Fruit fly (Drosophila melanogaster) whole organism, embryonic: ENCODE measurements around the gene CG31388.

Source experiments
- Asciz ChIP-seq: fragments of 200-800 bp; sonication (Bioruptor generic); optimal IDR thresholded peaks from 2 replicates; lab custom pipeline; 2017; ENCODE audit warnings: missing biosample characterization, mild to moderate bottlenecking, missing genetic modification characterization, missing genetic modification reagents
- BtbVII ChIP-seq: fragments of 200-800 bp; sonication (Bioruptor generic); optimal IDR thresholded peaks from 3 replicates; lab custom pipeline; 2017; ENCODE audit warnings: missing biosample characterization, mild to moderate bottlenecking, missing genetic modification characterization
- CG10209 ChIP-seq: fragments of 200-800 bp; sonication (Bioruptor generic); optimal IDR thresholded peaks from 3 replicates; lab custom pipeline; 2017; ENCODE audit warnings: missing biosample characterization, mild to moderate bottlenecking, missing genetic modification characterization, missing genetic modification reagents
- CG10462 ChIP-seq: fragments of 200-800 bp; sonication (Bioruptor generic); optimal IDR thresholded peaks from 2 replicates; lab custom pipeline; 2016; ENCODE audit warnings: missing biosample characterization, missing genetic modification characterization
- CG11560 ChIP-seq: fragments of 200-800 bp; sonication (Bioruptor generic); IDR thresholded peaks from 3 replicates; pipeline ENCODE4 v1.3.6; 2022; ENCODE audit warnings: missing biosample characterization, missing genetic modification characterization
- CG14050 ChIP-seq: fragments of 200-800 bp; sonication (Bioruptor generic); IDR thresholded peaks from 3 replicates; pipeline ENCODE4 v1.3.6; 2022; ENCODE audit warnings: missing biosample characterization, missing genetic modification characterization
- CG1647 ChIP-seq: fragments of 200-800 bp; sonication (Bioruptor generic); optimal IDR thresholded peaks from 3 replicates; lab custom pipeline; 2016; ENCODE audit warnings: missing biosample characterization, missing genetic modification characterization
- CG17359 ChIP-seq: fragments of 200-800 bp; sonication (Bioruptor generic); optimal IDR thresholded peaks from 3 replicates; lab custom pipeline; 2018; ENCODE audit warnings: missing biosample characterization, mild to moderate bottlenecking, missing genetic modification characterization, moderate library complexity
- CG17385 ChIP-seq: fragments of 200-800 bp; sonication (Bioruptor generic); optimal IDR thresholded peaks from 3 replicates; lab custom pipeline; 2018; ENCODE audit warnings: missing biosample characterization, mild to moderate bottlenecking, missing genetic modification characterization
- CG17612 ChIP-seq: fragments of 200-800 bp; sonication (Bioruptor generic); IDR thresholded peaks from 2 replicates; pipeline ENCODE4 v1.3.6; 2022; ENCODE audit warnings: missing biosample characterization, missing genetic modification characterization
- CG18764 ChIP-seq: fragments of 200-800 bp; sonication (Bioruptor generic); optimal IDR thresholded peaks from 3 replicates; lab custom pipeline; 2016; ENCODE audit warnings: missing biosample characterization, missing genetic modification characterization
- CG30403 ChIP-seq: fragments of 200-800 bp; sonication (Bioruptor generic); optimal IDR thresholded peaks from 3 replicates; lab custom pipeline; 2016; ENCODE audit warnings: missing biosample characterization, missing genetic modification characterization
- CG31224 ChIP-seq: fragments of 200-800 bp; sonication (Bioruptor generic); IDR thresholded peaks from 2 replicates; pipeline ENCODE4 v1.3.6; 2022; ENCODE audit warnings: missing biosample characterization, missing genetic modification characterization
- CG4282 ChIP-seq: fragments of 200-800 bp; sonication (Bioruptor generic); optimal IDR thresholded peaks from 2 replicates; lab custom pipeline; 2016; ENCODE audit warnings: missing biosample characterization, missing genetic modification characterization
- CG4854 ChIP-seq: fragments of 200-800 bp; sonication (Bioruptor generic); optimal IDR thresholded peaks from 2 replicates; lab custom pipeline; 2016; ENCODE audit warnings: missing biosample characterization, missing genetic modification characterization, inconsistent platforms
- CG6654 ChIP-seq: fragments of 200-800 bp; sonication (Bioruptor generic); optimal IDR thresholded peaks from 2 replicates; lab custom pipeline; 2017; ENCODE audit warnings: missing biosample characterization, mild to moderate bottlenecking, missing genetic modification characterization
- CG7745 ChIP-seq: fragments of 200-800 bp; sonication (Bioruptor generic); optimal IDR thresholded peaks from 2 replicates; lab custom pipeline; 2018; ENCODE audit warnings: missing biosample characterization, mild to moderate bottlenecking, missing genetic modification characterization, moderate library complexity
- CG7928 ChIP-seq: fragments of 200-800 bp; sonication (Bioruptor generic); optimal IDR thresholded peaks from 2 replicates; lab custom pipeline; 2017; ENCODE audit warnings: missing biosample characterization, mild to moderate bottlenecking, missing genetic modification characterization
- CG8478 ChIP-seq: fragments of >200 bp; optimal IDR thresholded peaks from 2 replicates; lab custom pipeline; 2018
- CG9727 ChIP-seq: fragments of 200-800 bp; sonication (Bioruptor generic); optimal IDR thresholded peaks from 3 replicates; lab custom pipeline; 2017; ENCODE audit warnings: missing biosample characterization, mild to moderate bottlenecking, missing genetic modification characterization
- CG9932 ChIP-seq: fragments of 200-800 bp; sonication (Bioruptor generic); IDR thresholded peaks from 2 replicates; pipeline ENCODE4 v1.3.6; 2022; ENCODE audit warnings: missing biosample characterization, missing genetic modification characterization
- Chrac-16 ChIP-seq: fragments of 200-800 bp; sonication (Bioruptor generic); optimal IDR thresholded peaks from 3 replicates; lab custom pipeline; 2016; ENCODE audit warnings: missing biosample characterization, missing genetic modification characterization
- CoRest ChIP-seq: fragments of 200-800 bp; sonication (Bioruptor generic); optimal IDR thresholded peaks from 3 replicates; lab custom pipeline; 2018; ENCODE audit warnings: missing biosample characterization, mild to moderate bottlenecking, missing genetic modification characterization, moderate library complexity
- Deaf1 ChIP-seq: fragments of 200-800 bp; optimal IDR thresholded peaks from 3 replicates; lab custom pipeline; 2019; ENCODE audit warnings: missing biosample characterization, mild to moderate bottlenecking, missing genetic modification characterization, moderate library complexity
- Dfd ChIP-seq, 2 experiments: fragments of >200 bp; optimal IDR thresholded peaks; 2 replicates each; lab custom pipeline; 2017; ENCODE audit warnings: missing biosample characterization in 2 of 2, missing genetic modification characterization in 2 of 2
- Dip2 ChIP-seq: fragments of 200-800 bp; sonication (Bioruptor generic); IDR thresholded peaks from 2 replicates; pipeline ENCODE4 v1.3.6; 2022; ENCODE audit warnings: missing biosample characterization, missing genetic modification characterization
- Ets97D ChIP-seq: fragments of 200-800 bp; sonication (Bioruptor generic); optimal IDR thresholded peaks from 3 replicates; lab custom pipeline; 2016; ENCODE audit warnings: missing biosample characterization, missing genetic modification characterization
- HmgD ChIP-seq: fragments of 200-800 bp; sonication (Bioruptor generic); optimal IDR thresholded peaks from 3 replicates; lab custom pipeline; 2016; ENCODE audit warnings: missing biosample characterization, missing genetic modification characterization
- Hsf ChIP-seq: fragments of 200-800 bp; sonication (Bioruptor generic); optimal IDR thresholded peaks from 3 replicates; lab custom pipeline; 2016; ENCODE audit warnings: missing biosample characterization, missing genetic modification characterization
- Neu2 ChIP-seq: fragments of 200-800 bp; sonication (Bioruptor generic); optimal IDR thresholded peaks from 3 replicates; lab custom pipeline; 2016; ENCODE audit warnings: missing biosample characterization, missing genetic modification characterization, borderline replicate concordance
- ab ChIP-seq: fragments of 200-800 bp; sonication (Bioruptor generic); optimal IDR thresholded peaks from 2 replicates; lab custom pipeline; 2016; ENCODE audit warnings: missing biosample characterization, missing genetic modification characterization
- bab2 ChIP-seq: fragments of 200-800 bp; sonication (Bioruptor generic); optimal IDR thresholded peaks from 2 replicates; lab custom pipeline; 2016; ENCODE audit warnings: missing biosample characterization, missing genetic modification characterization
- cad ChIP-seq: fragments of >200 bp; optimal IDR thresholded peaks from 2 replicates; lab custom pipeline; 2017; ENCODE audit warnings: missing biosample characterization, missing genetic modification characterization
- cg ChIP-seq: fragments of 200-800 bp; sonication (Bioruptor generic); optimal IDR thresholded peaks from 3 replicates; lab custom pipeline; 2019; ENCODE audit warnings: missing biosample characterization, mild to moderate bottlenecking, missing genetic modification characterization, moderate library complexity
- chn ChIP-seq: fragments of 200-800 bp; sonication (Bioruptor generic); optimal IDR thresholded peaks from 2 replicates; lab custom pipeline; 2016; ENCODE audit warnings: missing biosample characterization, missing genetic modification characterization
- fd3F ChIP-seq: fragments of 200-800 bp; sonication (Bioruptor generic); optimal IDR thresholded peaks from 2 replicates; lab custom pipeline; 2018; ENCODE audit warnings: missing biosample characterization, mild to moderate bottlenecking, missing genetic modification characterization, moderate library complexity
- fd64A ChIP-seq: fragments of 200-800 bp; sonication (Bioruptor generic); optimal IDR thresholded peaks from 3 replicates; lab custom pipeline; 2018; ENCODE audit warnings: missing biosample characterization, mild to moderate bottlenecking, missing genetic modification characterization
- knrl ChIP-seq: fragments of 200-800 bp; sonication (Bioruptor generic); IDR thresholded peaks from 3 replicates; pipeline ENCODE4 v1.3.6; 2022; ENCODE audit warnings: missing biosample characterization, missing genetic modification characterization; ENCODE audit not compliant: partially characterized antibody
- lab ChIP-seq: fragments of 200-800 bp; sonication (Bioruptor generic); optimal IDR thresholded peaks from 3 replicates; lab custom pipeline; 2017; ENCODE audit warnings: missing biosample characterization, missing genetic modification characterization, mild to moderate bottlenecking, moderate library complexity, missing genetic modification reagents
- luna ChIP-seq: fragments of 200-800 bp; sonication (Bioruptor generic); optimal IDR thresholded peaks from 2 replicates; lab custom pipeline; 2016; ENCODE audit warnings: missing biosample characterization, missing genetic modification characterization
- maf-S ChIP-seq: fragments of 200-800 bp; sonication (Bioruptor generic); optimal IDR thresholded peaks from 2 replicates; lab custom pipeline; 2016; ENCODE audit warnings: missing biosample characterization, missing genetic modification characterization
- mirr ChIP-seq: fragments of 200-800 bp; sonication (Bioruptor generic); optimal IDR thresholded peaks from 3 replicates; lab custom pipeline; 2018; ENCODE audit warnings: missing biosample characterization, mild to moderate bottlenecking, missing genetic modification characterization
- mld ChIP-seq: fragments of 200-800 bp; sonication (Bioruptor generic); IDR thresholded peaks from 3 replicates; pipeline ENCODE4 v1.3.6; 2022; ENCODE audit warnings: missing biosample characterization, missing genetic modification characterization; ENCODE audit not compliant: partially characterized antibody
- nmo ChIP-seq: fragments of 200-800 bp; sonication (Bioruptor generic); optimal IDR thresholded peaks from 2 replicates; lab custom pipeline; 2018; ENCODE audit warnings: missing biosample characterization, mild to moderate bottlenecking, missing genetic modification characterization, moderate library complexity
- pum ChIP-seq: fragments of 200-800 bp; sonication (Bioruptor generic); optimal IDR thresholded peaks from 2 replicates; lab custom pipeline; 2016; ENCODE audit warnings: missing biosample characterization, missing genetic modification characterization
- rib ChIP-seq: fragments of 200-800 bp; sonication (Bioruptor generic); IDR thresholded peaks from 2 replicates; pipeline ENCODE4 v1.3.6; 2022; ENCODE audit warnings: missing biosample characterization, missing genetic modification characterization
- sim ChIP-seq: fragments of 200-800 bp; sonication (Bioruptor generic); IDR thresholded peaks from 2 replicates; pipeline ENCODE4 v1.3.6; 2022; ENCODE audit warnings: missing biosample characterization, missing genetic modification characterization
- slou ChIP-seq: fragments of 200-800 bp; sonication (Bioruptor generic); optimal IDR thresholded peaks from 3 replicates; lab custom pipeline; 2016; ENCODE audit warnings: missing biosample characterization, missing genetic modification characterization
- sr ChIP-seq: fragments of 200-800 bp; sonication (Bioruptor generic); IDR thresholded peaks from 3 replicates; pipeline ENCODE4 v1.3.6; 2022; ENCODE audit warnings: missing biosample characterization, missing genetic modification characterization
- zf30C ChIP-seq: fragments of 200-800 bp; sonication (Bioruptor generic); optimal IDR thresholded peaks from 3 replicates; lab custom pipeline; 2018; ENCODE audit warnings: missing biosample characterization, mild to moderate bottlenecking, missing genetic modification characterization

CG31388 gene

DNA sequence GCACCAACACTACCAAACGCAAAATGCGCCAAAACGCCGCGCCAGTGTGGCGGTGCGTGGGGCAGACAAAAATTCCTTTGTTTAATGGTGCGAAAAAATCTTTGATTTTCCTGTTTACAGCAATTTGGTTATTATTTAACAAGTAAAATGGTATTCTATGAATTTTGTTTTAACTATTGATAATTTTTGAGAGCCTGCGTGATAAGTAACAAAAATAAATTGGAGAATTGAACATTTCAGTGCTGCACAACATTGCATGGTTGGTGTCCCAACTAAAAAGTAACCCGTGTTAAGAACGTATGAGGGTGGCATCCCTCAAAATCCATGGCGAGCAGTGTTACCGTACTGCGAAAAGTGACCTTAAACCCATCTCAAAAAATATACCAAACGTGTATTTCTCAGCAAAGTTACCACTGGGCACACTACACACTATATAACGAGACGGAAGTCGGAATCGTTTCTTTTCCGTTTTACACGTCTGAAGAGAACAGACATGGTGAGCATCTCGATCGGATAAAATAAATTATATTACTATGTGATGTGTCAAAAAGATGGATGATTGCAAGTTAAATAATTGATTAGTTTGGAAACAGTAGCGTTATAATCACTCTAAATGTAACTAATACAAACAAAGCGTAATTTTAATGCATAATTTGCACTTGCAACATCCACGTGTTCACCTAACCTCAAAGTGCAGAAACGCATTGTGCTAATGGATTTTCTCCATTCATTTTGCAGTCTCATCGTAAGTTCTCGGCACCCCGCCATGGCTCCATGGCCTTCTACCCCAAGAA lies 16.0 kb upstream of the CG31388 start, which contains the start of the genes CG6693 and RpL3 (continued):
- TF ChIP-seq CG30403 (GFP tag; lab: Kevin White, UChicago) (peak; percentile 55), ab (GFP tag; lab: Kevin White, UChicago) (peak; percentile 38), chn (peak; percentile 43), zf30C (GFP tag; lab: Kevin White, UChicago) (no peak), CG14050 (peak; percentile 40; the same call in 2 of the 3 replicates), CG6654 (GFP tag; lab: Kevin White, UChicago) (peak; percentile 9), CG1647 (GFP tag; lab: Kevin White, UChicago) (peak; percentile 52), CG17385 (GFP tag; lab: Kevin White, UChicago) (peak; percentile 88), CG7928 (GFP tag; lab: Kevin White, UChicago) (peak; percentile 97), mld (GFP tag; lab: Robert Waterston, UW) (no peak), CG7745 (tag; lab: Kevin White, UChicago) (peak; percentile 39), slou (GFP tag; lab: Kevin White, UChicago) (peak; percentile 56), CG10462 (no peak), BtbVII (GFP tag; lab: Kevin White, UChicago) (peak; percentile 91), nmo (GFP tag; lab: Kevin White, UChicago) (peak; percentile 70), Hsf (peak; percentile 59), CG11560 (tag; lab: Robert Waterston, UW) (no peak; the same call in 2 of the 3 replicates), CG18764 (peak; percentile 62), CG4854 (GFP tag; lab: Kevin White, UChicago) (peak; percentile 76), fd64A (peak; percentile 89), pum (GFP tag; lab: Kevin White, UChicago) (no peak), sim (GFP tag; lab: Robert Waterston, UW) (no peak), knrl (GFP tag; lab: Robert Waterston, UW) (peak; percentile 49; the same call in 1 of the 3 replicates), Deaf1 (tag; lab: Kevin White, UChicago) (peak; percentile 49), CG17359 (tag; lab: Kevin White, UChicago) (peak; percentile 84), CG31224 (GFP tag; lab: Robert Waterston, UW) (peak; percentile 55), cad (GFP tag; lab: Kevin White, UChicago) (no peak), CG17612 (0 out of 2 replicates have a peak, but pooled peaks have one; percentile 61), CG10209 (GFP tag; lab: Kevin White, UChicago) (peak; percentile 69), CG9932 (GFP tag; lab: Robert Waterston, UW) (peak; percentile 63), mirr (GFP tag; lab: Kevin White, UChicago) (peak; percentile 90), HmgD (GFP tag; lab: Kevin White, UChicago) (peak; percentile 23), luna (GFP tag; lab: Kevin White, UChicago) (peak; percentile 50), Asciz (peak; percentile 86), Ets97D (GFP tag; lab: Kevin White, UChicago) (peak; percentile 98), CG4282 (peak; percentile 5), CoRest (tag; lab: Kevin White, UChicago) (peak; percentile 44), Chrac-16 (GFP tag; lab: Kevin White, UChicago) (no peak), Neu2 (GFP tag; lab: Kevin White, UChicago) (peak; percentile 26), cg (GFP tag; lab: Kevin White, UChicago) (peak; percentile 79), Dfd (GFP tag; optimal IDR thresholded peaks at IDR 0.05; lab: Kevin White, UChicago) (no peak), Dip2 (GFP tag; lab: Robert Waterston, UW) (no peak), rib (GFP tag; lab: Robert Waterston, UW) (peak; percentile 71), sr (GFP tag; lab: Robert Waterston, UW) (peak; percentile 67; the same call in 2 of the 3 replicates), fd3F (GFP tag; lab: Kevin White, UChicago) (peak; percentile 53), CG9727 (GFP tag; lab: Kevin White, UChicago) (peak; percentile 77), maf-S (GFP tag; lab: Kevin White, UChicago) (no peak), bab2 (GFP tag; lab: Kevin White, UChicago) (peak; percentile 46), CG8478 (lab: Kevin White, UChicago) (peak; percentile 69), lab (peak; percentile 92)
